Fruit fly (Drosophila melanogaster) whole organism, embryonic: Measurements from ENCODE around the gene RfC4.
A peak's percentile ranks its signal among the peaks of the same experiment; 100 is the strongest.

ENCODE experiments used
- Asciz ChIP-seq: fragments of 200-800 bp; sonication (Bioruptor generic); optimal IDR thresholded peaks from 2 replicates; lab custom pipeline; 2017; ENCODE audit warnings: missing biosample characterization, mild to moderate bottlenecking, missing genetic modification characterization, missing genetic modification reagents
- Atf3 ChIP-seq: fragments of 200-800 bp; sonication (Bioruptor generic); optimal IDR thresholded peaks from 3 replicates; lab custom pipeline; 2016; ENCODE audit warnings: missing biosample characterization, missing genetic modification characterization
- CG10209 ChIP-seq: fragments of 200-800 bp; sonication (Bioruptor generic); optimal IDR thresholded peaks from 3 replicates; lab custom pipeline; 2017; ENCODE audit warnings: missing biosample characterization, mild to moderate bottlenecking, missing genetic modification characterization, missing genetic modification reagents
- CG10274 ChIP-seq: fragments of 200-800 bp; sonication (Bioruptor generic); optimal IDR thresholded peaks from 3 replicates; lab custom pipeline; 2017; ENCODE audit warnings: missing biosample characterization, mild to moderate bottlenecking, missing genetic modification characterization
- CG12071 ChIP-seq: fragments of 200-800 bp; sonication (Bioruptor generic); optimal IDR thresholded peaks from 3 replicates; lab custom pipeline; 2018; ENCODE audit warnings: missing biosample characterization, mild to moderate bottlenecking, missing genetic modification characterization
- CG12104 ChIP-seq: fragments of 200-800 bp; sonication (Bioruptor generic); optimal IDR thresholded peaks from 3 replicates; lab custom pipeline; 2016; ENCODE audit warnings: missing biosample characterization, missing genetic modification characterization
- CG13296 ChIP-seq: fragments of 200-800 bp; sonication (Bioruptor generic); optimal IDR thresholded peaks from 3 replicates; lab custom pipeline; 2018; ENCODE audit warnings: missing biosample characterization, mild to moderate bottlenecking, missing genetic modification characterization
- CG13775 ChIP-seq: fragments of 200-800 bp; sonication (Bioruptor generic); optimal IDR thresholded peaks from 3 replicates; lab custom pipeline; 2017; ENCODE audit warnings: missing biosample characterization, mild to moderate bottlenecking, missing genetic modification characterization
- CG13894 ChIP-seq: fragments of 200-800 bp; sonication (Bioruptor generic); optimal IDR thresholded peaks from 3 replicates; lab custom pipeline; 2018; ENCODE audit warnings: missing biosample characterization, mild to moderate bottlenecking, missing genetic modification characterization, moderate library complexity
- CG15696 ChIP-seq: fragments of 200-800 bp; sonication (Bioruptor generic); optimal IDR thresholded peaks from 2 replicates; lab custom pipeline; 2019; ENCODE audit warnings: missing biosample characterization, mild to moderate bottlenecking, missing genetic modification characterization, moderate library complexity
- CG2875 ChIP-seq: fragments of 200-800 bp; sonication (Bioruptor generic); optimal IDR thresholded peaks from 2 replicates; lab custom pipeline; 2017; ENCODE audit warnings: missing biosample characterization, mild to moderate bottlenecking, missing genetic modification characterization, missing genetic modification reagents
- CG42726 ChIP-seq: fragments of 200-800 bp; sonication (Bioruptor generic); IDR thresholded peaks from 2 replicates; pipeline ENCODE4 v1.3.6; 2022; ENCODE audit warnings: missing biosample characterization, missing genetic modification characterization; ENCODE audit not compliant: partially characterized antibody
- CG4282 ChIP-seq: fragments of 200-800 bp; sonication (Bioruptor generic); optimal IDR thresholded peaks from 2 replicates; lab custom pipeline; 2016; ENCODE audit warnings: missing biosample characterization, missing genetic modification characterization
- CG5953 ChIP-seq: fragments of 200-800 bp; sonication (Bioruptor generic); IDR thresholded peaks from 2 replicates; pipeline ENCODE4 v1.3.6; 2022; ENCODE audit warnings: missing biosample characterization, missing genetic modification characterization
- CG6765 ChIP-seq: fragments of 200-800 bp; sonication (Bioruptor generic); optimal IDR thresholded peaks from 3 replicates; lab custom pipeline; 2017; ENCODE audit warnings: missing biosample characterization, mild to moderate bottlenecking, missing genetic modification characterization
- CG8478 ChIP-seq: fragments of >200 bp; optimal IDR thresholded peaks from 2 replicates; lab custom pipeline; 2018
- CG8944 ChIP-seq: fragments of 200-800 bp; sonication (Bioruptor generic); optimal IDR thresholded peaks from 3 replicates; lab custom pipeline; 2016; ENCODE audit warnings: missing biosample characterization, missing genetic modification characterization
- CG9215 ChIP-seq: fragments of 200-800 bp; sonication (Bioruptor generic); IDR thresholded peaks from 2 replicates; pipeline ENCODE4 v1.3.6; 2022; ENCODE audit warnings: missing biosample characterization, missing genetic modification characterization
- CG9797 ChIP-seq: fragments of 200-800 bp; sonication (Bioruptor generic); optimal IDR thresholded peaks from 3 replicates; lab custom pipeline; 2018; ENCODE audit warnings: missing biosample characterization, mild to moderate bottlenecking, missing genetic modification characterization
- CG9817 ChIP-seq: fragments of 200-800 bp; sonication (Bioruptor generic); optimal IDR thresholded peaks from 2 replicates; lab custom pipeline; 2018; ENCODE audit warnings: missing biosample characterization, mild to moderate bottlenecking, missing genetic modification characterization, moderate library complexity
- CrebB ChIP-seq: fragments of 200-800 bp; sonication (Bioruptor generic); optimal IDR thresholded peaks from 3 replicates; lab custom pipeline; 2018; ENCODE audit warnings: missing biosample characterization, mild to moderate bottlenecking, missing genetic modification characterization
- D19A ChIP-seq: fragments of 200-800 bp; optimal IDR thresholded peaks from 3 replicates; lab custom pipeline; 2019; ENCODE audit warnings: missing biosample characterization, mild to moderate bottlenecking, missing genetic modification characterization, moderate library complexity
- Fer3 ChIP-seq: fragments of 200-800 bp; sonication (Bioruptor generic); optimal IDR thresholded peaks from 2 replicates; lab custom pipeline; 2018; ENCODE audit warnings: missing biosample characterization, mild to moderate bottlenecking, missing genetic modification characterization, moderate library complexity
- Gsc ChIP-seq: fragments of 200-800 bp; sonication (Bioruptor generic); IDR thresholded peaks from 2 replicates; pipeline ENCODE4 v1.3.6; 2022; ENCODE audit warnings: missing biosample characterization, missing genetic modification characterization
- HmgZ ChIP-seq: fragments of 200-800 bp; sonication (Bioruptor generic); optimal IDR thresholded peaks from 2 replicates; lab custom pipeline; 2018; ENCODE audit warnings: missing biosample characterization, mild to moderate bottlenecking, missing genetic modification characterization
- Hmx ChIP-seq: fragments of 200-800 bp; sonication (Bioruptor generic); optimal IDR thresholded peaks from 2 replicates; lab custom pipeline; 2016; ENCODE audit warnings: missing biosample characterization, missing genetic modification characterization
- MBD-R2 ChIP-seq: fragments of 200-800 bp; sonication (Bioruptor generic); IDR thresholded peaks from 2 replicates; pipeline ENCODE4 v1.3.6; 2022; ENCODE audit warnings: missing biosample characterization, missing genetic modification characterization
- Mrtf ChIP-seq: fragments of 200-800 bp; sonication (Bioruptor generic); IDR thresholded peaks from 3 replicates; pipeline ENCODE4 v1.3.6; 2022; ENCODE audit warnings: missing biosample characterization, missing genetic modification characterization
- Oli ChIP-seq: fragments of 200-800 bp; sonication (Bioruptor generic); optimal IDR thresholded peaks from 2 replicates; lab custom pipeline; 2018; ENCODE audit warnings: missing biosample characterization, mild to moderate bottlenecking, missing genetic modification characterization, moderate library complexity
- PHDP ChIP-seq: fragments of 200-800 bp; sonication (Bioruptor generic); optimal IDR thresholded peaks from 3 replicates; lab custom pipeline; 2018; ENCODE audit warnings: missing biosample characterization, mild to moderate bottlenecking, missing genetic modification characterization, moderate library complexity
- Pdp1 ChIP-seq, 2 experiments: fragments of 200-800 bp; sonication (Bioruptor generic); optimal IDR thresholded peaks; 3 replicates each; lab custom pipeline; 2016; ENCODE audit warnings: missing biosample characterization in 2 of 2, missing genetic modification characterization in 2 of 2, mild to moderate bottlenecking in 1 of 2, moderate library complexity in 1 of 2
- Rx ChIP-seq: fragments of 200-800 bp; sonication (Bioruptor generic); IDR thresholded peaks from 2 replicates; pipeline ENCODE4 v1.3.6; 2022; ENCODE audit warnings: missing biosample characterization, missing genetic modification characterization
- Taf1 ChIP-seq: fragments of 200-800 bp; sonication (Bioruptor generic); IDR thresholded peaks from 2 replicates; pipeline ENCODE4 v1.3.6; 2022; ENCODE audit warnings: missing biosample characterization, missing genetic modification characterization
- bsh ChIP-seq, 2 experiments: fragments of 200-800 bp; sonication (Bioruptor generic); optimal IDR thresholded peaks; 2 replicates each; lab custom pipeline; 2017 to 2018; ENCODE audit warnings: mild to moderate bottlenecking in 2 of 2, missing biosample characterization in 2 of 2, missing genetic modification characterization in 2 of 2, moderate library complexity in 1 of 2
- chm ChIP-seq: fragments of 200-800 bp; sonication (Bioruptor generic); IDR thresholded peaks from 2 replicates; pipeline ENCODE4 v1.3.6; 2022; ENCODE audit warnings: missing biosample characterization, missing genetic modification characterization
- croc ChIP-seq: fragments of 200-800 bp; sonication (Bioruptor generic); conservative IDR thresholded peaks from 3 replicates; pipeline ENCODE4 v1.3.6; 2022; ENCODE audit warnings: missing biosample characterization, missing genetic modification characterization
- disco-r ChIP-seq: fragments of 200-800 bp; sonication (Bioruptor generic); optimal IDR thresholded peaks from 2 replicates; lab custom pipeline; 2016; ENCODE audit warnings: missing biosample characterization, missing genetic modification characterization
- exex ChIP-seq: fragments of 200-800 bp; sonication (Bioruptor generic); optimal IDR thresholded peaks from 4 replicates; lab custom pipeline; 2018; ENCODE audit warnings: missing biosample characterization, mild to moderate bottlenecking, missing genetic modification characterization, moderate library complexity
- gfzf ChIP-seq: fragments of 200-800 bp; sonication (Bioruptor generic); optimal IDR thresholded peaks from 2 replicates; lab custom pipeline; 2016; ENCODE audit warnings: missing biosample characterization, mild to moderate bottlenecking, missing genetic modification characterization, moderate library complexity
- jumu ChIP-seq: fragments of 200-800 bp; sonication (Bioruptor generic); optimal IDR thresholded peaks from 3 replicates; lab custom pipeline; 2016; ENCODE audit warnings: missing biosample characterization, missing genetic modification characterization
- klu ChIP-seq: fragments of 200-800 bp; sonication (Bioruptor generic); IDR thresholded peaks from 2 replicates; pipeline ENCODE4 v1.3.6; 2022; ENCODE audit warnings: missing biosample characterization, missing genetic modification characterization
- lov ChIP-seq, 2 experiments: fragments of 200-800 bp in 1 of 2; fragments of >200 bp in 1 of 2; sonication (Bioruptor generic) in 1 of 2; IDR thresholded peaks in 1 of 2; optimal IDR thresholded peaks in 1 of 2; 2 replicates in 1 of 2; 3 replicates in 1 of 2; pipeline versions ENCODE4 v1.3.6 to Lab custom; 2017 to 2022; ENCODE audit warnings: missing biosample characterization in 1 of 2, missing genetic modification characterization in 1 of 2
- pho ChIP-seq: fragments of 200-800 bp; sonication (Bioruptor generic); optimal IDR thresholded peaks from 2 replicates; lab custom pipeline; 2016; ENCODE audit warnings: missing biosample characterization, missing genetic modification characterization
- prd ChIP-seq, 3 experiments: fragments of >200 bp in 2 of 3; fragments of 200-800 bp in 1 of 3; sonication (Bioruptor generic) in 1 of 3; optimal IDR thresholded peaks in 2 of 3; IDR thresholded peaks in 1 of 3; 2 replicates in 2 of 3; 3 replicates in 1 of 3; pipeline versions ENCODE4 v1.3.6 to Lab custom; 2017 to 2022; ENCODE audit warnings: missing biosample characterization in 1 of 3, missing genetic modification characterization in 1 of 3
- psq ChIP-seq: fragments of 200-800 bp; sonication (Bioruptor generic); optimal IDR thresholded peaks from 2 replicates; lab custom pipeline; 2017; ENCODE audit warnings: missing biosample characterization, missing genetic modification characterization
- pum ChIP-seq: fragments of 200-800 bp; sonication (Bioruptor generic); optimal IDR thresholded peaks from 2 replicates; lab custom pipeline; 2016; ENCODE audit warnings: missing biosample characterization, missing genetic modification characterization
- schlank ChIP-seq: fragments of 200-800 bp; sonication (Bioruptor generic); optimal IDR thresholded peaks from 2 replicates; lab custom pipeline; 2018; ENCODE audit warnings: missing biosample characterization, mild to moderate bottlenecking, missing genetic modification characterization
- sim ChIP-seq: fragments of 200-800 bp; sonication (Bioruptor generic); IDR thresholded peaks from 2 replicates; pipeline ENCODE4 v1.3.6; 2022; ENCODE audit warnings: missing biosample characterization, missing genetic modification characterization

RfC4 gene

dm6 chr3L:4102496-4103257, 33.2 kb downstream of the RfC4 start, which contains the start of gene CG14995 (continued):
- TF ChIP-seq D19A (tag; lab: Kevin White, UChicago): peak; percentile 67
- TF ChIP-seq klu (GFP tag; lab: Robert Waterston, UW): no peak
- TF ChIP-seq CG10209 (GFP tag; lab: Kevin White, UChicago): no peak
- TF ChIP-seq Taf1 (GFP tag; lab: Robert Waterston, UW): no peak
- TF ChIP-seq CG9817 (tag; lab: Kevin White, UChicago): no peak
- no peak for TF ChIP-seq schlank (tag; lab: Kevin White, UChicago)
- no peak for TF ChIP-seq disco-r (GFP tag; lab: Kevin White, UChicago)
- no peak for TF ChIP-seq CG5953 (GFP tag; lab: Robert Waterston, UW)
- no peak for TF ChIP-seq croc (GFP tag; lab: Robert Waterston, UW)
- TF ChIP-seq bsh (GFP tag; optimal IDR thresholded peaks at IDR 0.05; lab: Kevin White, UChicago): peak in 1 of 2 experiments; percentile 0
- TF ChIP-seq CG15696 (tag; lab: Kevin White, UChicago): no peak
- TF ChIP-seq jumu (GFP tag; lab: Kevin White, UChicago): no peak
- no peak for TF ChIP-seq Rx (GFP tag; lab: Robert Waterston, UW)
- no peak for TF ChIP-seq Atf3 (GFP tag; lab: Kevin White, UChicago)
- no peak for TF ChIP-seq sim
- TF ChIP-seq Gsc (GFP tag; lab: Robert Waterston, UW): no peak
- 0 out of 2 replicates have a peak, but pooled peaks have one; percentile 49 for TF ChIP-seq CG42726 (GFP tag; lab: Robert Waterston, UW)
- TF ChIP-seq CG8478: no peak
- TF ChIP-seq CG10274 (GFP tag; lab: Kevin White, UChicago): no peak
- TF ChIP-seq Asciz (GFP tag; lab: Kevin White, UChicago): no peak
- TF ChIP-seq psq (GFP tag; lab: Kevin White, UChicago): peak; percentile 92
- TF ChIP-seq CG4282 (GFP tag; lab: Kevin White, UChicago): no peak
- no peak for TF ChIP-seq pum
- TF ChIP-seq Pdp1 (GFP tag; optimal IDR thresholded peaks at IDR 0.05; lab: Kevin White, UChicago): peak in 1 of 2 experiments; percentile 81
- TF ChIP-seq Mrtf (GFP tag; lab: Robert Waterston, UW): no peak
- TF ChIP-seq CrebB (tag; lab: Kevin White, UChicago): no peak
- TF ChIP-seq CG12071 (GFP tag; lab: Kevin White, UChicago): peak; percentile 61
- peak; percentile 62 for TF ChIP-seq CG13894 (tag; lab: Kevin White, UChicago)
- TF ChIP-seq CG6765 (GFP tag; lab: Kevin White, UChicago): peak; percentile 58
- no peak for TF ChIP-seq gfzf (GFP tag; lab: Kevin White, UChicago)
- TF ChIP-seq prd (optimal IDR thresholded peaks at IDR 0.05; lab: Kevin White, UChicago): no peak
- no peak for TF ChIP-seq prd (GFP tag; IDR thresholded peaks at IDR 0.05; lab: Robert Waterston, UW)
- no peak for TF ChIP-seq pho (GFP tag; lab: Kevin White, UChicago)
- no peak for TF ChIP-seq CG9215
- TF ChIP-seq chm (GFP tag; lab: Robert Waterston, UW): peak; percentile 74; the same call in 1 of the 2 replicates
- TF ChIP-seq exex (tag; lab: Kevin White, UChicago): peak; percentile 31
- no peak for TF ChIP-seq CG13775 (GFP tag; lab: Kevin White, UChicago)
- TF ChIP-seq CG9797 (GFP tag; lab: Kevin White, UChicago): no peak
- no peak for TF ChIP-seq CG8944 (GFP tag; lab: Kevin White, UChicago)
- TF ChIP-seq CG13296 (GFP tag; lab: Kevin White, UChicago): peak; percentile 63
- no peak for TF ChIP-seq CG12104 (GFP tag; lab: Kevin White, UChicago)
- TF ChIP-seq Hmx (GFP tag; lab: Kevin White, UChicago): no peak
- no peak for TF ChIP-seq CG2875 (GFP tag; lab: Kevin White, UChicago)
- no peak for TF ChIP-seq Fer3 (tag; lab: Kevin White, UChicago)
- no peak for TF ChIP-seq Oli
- peak; percentile 50 for TF ChIP-seq PHDP (tag; lab: Kevin White, UChicago)
- TF ChIP-seq HmgZ: no peak
- TF ChIP-seq lov (optimal IDR thresholded peaks at IDR 0.05; lab: Kevin White, UChicago): no peak
- TF ChIP-seq lov (GFP tag; IDR thresholded peaks at IDR 0.05; lab: Robert Waterston, UW): no peak
- 0 out of 2 replicates have a peak, but pooled peaks have one; percentile 21 for TF ChIP-seq MBD-R2 (GFP tag; lab: Robert Waterston, UW)
